Worm (Caenorhabditis elegans) whole organism, L4 larva: ENCODE data around the gene ZK1240.8.

ENCODE experiments used
- D1046.2 ChIP-seq: fragments of 200-800 bp; sonication (Bioruptor generic); IDR thresholded peaks from 2 replicates; pipeline ENCODE4 v1.3.6; 2022; ENCODE audit warnings: missing genetic modification characterization, missing compliant biosample characterization
- F10B5.3 ChIP-seq: sonication (generic microtip); optimal IDR thresholded peaks from 2 replicates; lab custom pipeline; 2016; ENCODE audit warnings: mild to moderate bottlenecking, missing genetic modification characterization, missing compliant biosample characterization
- R02D3.7 ChIP-seq: fragments of 150-350 bp; sonication (generic microtip); optimal IDR thresholded peaks from 3 replicates; lab custom pipeline; 2014; ENCODE audit warnings: missing biosample characterization, missing genetic modification characterization
- T26A8.4 ChIP-seq: fragments of 200-800 bp; sonication (Bioruptor generic); IDR thresholded peaks from 2 replicates; pipeline ENCODE4 v1.3.6; 2022; ENCODE audit warnings: missing genetic modification characterization, missing compliant biosample characterization
- Y105C5A.15 ChIP-seq: fragments of 200-800 bp; sonication (Bioruptor generic); IDR thresholded peaks from 2 replicates; pipeline ENCODE4 v1.3.6; 2022; ENCODE audit warnings: missing genetic modification characterization, missing compliant biosample characterization
- Y5F2A.4 ChIP-seq: fragments of 200-800 bp; sonication (Bioruptor generic); optimal IDR thresholded peaks from 2 replicates; lab custom pipeline; 2018; ENCODE audit warnings: mild to moderate bottlenecking, missing genetic modification characterization, missing compliant biosample characterization
- Y75B8A.6 ChIP-seq: fragments of 200-800 bp; sonication (Bioruptor generic); IDR thresholded peaks from 2 replicates; pipeline ENCODE4 v1.3.6; 2022; ENCODE audit warnings: missing genetic modification reagents, missing genetic modification characterization, missing compliant biosample characterization
- ZK546.5 ChIP-seq, 2 experiments: sonication (generic microtip); optimal IDR thresholded peaks; 2 replicates each; lab custom pipeline; 2017; ENCODE audit warnings: missing biosample characterization in 2 of 2, missing genetic modification characterization in 2 of 2
- aha-1 ChIP-seq: fragments of 150-350 bp; peaks from one replicate; lab custom pipeline; 2014; ENCODE audit warnings: missing biosample characterization, missing genetic modification characterization
- ama-1 ChIP-seq: fragments of 150-350 bp; optimal IDR thresholded peaks from 2 replicates; lab custom pipeline; 2014; ENCODE audit warnings: inconsistent platforms, mixed read lengths
- ceh-28 ChIP-seq: fragments of 150-350 bp; optimal IDR thresholded peaks from 2 replicates; lab custom pipeline; 2014; ENCODE audit warnings: missing biosample characterization, missing genetic modification reagents, missing genetic modification characterization
- cey-2 ChIP-seq: sonication (generic microtip); optimal IDR thresholded peaks from 3 replicates; lab custom pipeline; 2017; ENCODE audit warnings: missing genetic modification characterization, mild to moderate bottlenecking, missing compliant biosample characterization, antibody characterized with exemption, borderline replicate concordance; ENCODE audit not compliant: insufficient read depth
- dmd-6 ChIP-seq: fragments of 200-800 bp; sonication (Bioruptor generic); IDR thresholded peaks from 2 replicates; pipeline ENCODE4 v1.3.6; 2022; ENCODE audit warnings: missing genetic modification reagents, missing genetic modification characterization, missing compliant biosample characterization
- dve-1 ChIP-seq: sonication (generic microtip); optimal IDR thresholded peaks from 2 replicates; lab custom pipeline; 2017; ENCODE audit warnings: antibody characterized with exemption, mild to moderate bottlenecking, missing genetic modification characterization, missing compliant biosample characterization; ENCODE audit not compliant: insufficient read depth
- egl-27 ChIP-seq: sonication (generic microtip); optimal IDR thresholded peaks from 3 replicates; lab custom pipeline; 2017; ENCODE audit warnings: missing biosample characterization, missing genetic modification reagents, missing genetic modification characterization
- egl-43 ChIP-seq: fragments of 200-800 bp; sonication (Bioruptor generic); IDR thresholded peaks from 2 replicates; pipeline ENCODE4 v1.3.6; 2022; ENCODE audit warnings: missing genetic modification reagents, missing genetic modification characterization, missing compliant biosample characterization
- fos-1 ChIP-seq: fragments of 150-350 bp; optimal IDR thresholded peaks from 2 replicates; lab custom pipeline; 2014; ENCODE audit warnings: missing biosample characterization, missing genetic modification characterization
- gei-8 ChIP-seq: fragments of 200-800 bp; sonication (Bioruptor generic); optimal IDR thresholded peaks from 2 replicates; lab custom pipeline; 2018; ENCODE audit warnings: mild to moderate bottlenecking, missing genetic modification characterization, missing compliant biosample characterization
- hlh-30 ChIP-seq: sonication (generic microtip); optimal IDR thresholded peaks from 2 replicates; lab custom pipeline; 2017; ENCODE audit warnings: antibody characterized with exemption, mild to moderate bottlenecking, missing genetic modification characterization, missing compliant biosample characterization; ENCODE audit not compliant: insufficient read depth
- hmg-1.1 ChIP-seq: fragments of 200-800 bp; sonication (Bioruptor generic); IDR thresholded peaks from 2 replicates; pipeline ENCODE4 v1.3.6; 2022; ENCODE audit warnings: missing genetic modification reagents, missing genetic modification characterization, missing compliant biosample characterization
- jun-1 ChIP-seq: fragments of 150-350 bp; optimal IDR thresholded peaks from 2 replicates; lab custom pipeline; 2014; ENCODE audit warnings: missing biosample characterization, missing genetic modification reagents, missing genetic modification characterization
- lin-1 ChIP-seq: fragments of 200-800 bp; sonication (Bioruptor generic); IDR thresholded peaks from 2 replicates; pipeline ENCODE4 v1.3.6; 2022; ENCODE audit warnings: missing genetic modification reagents, missing genetic modification characterization, missing compliant biosample characterization
- lin-13 ChIP-seq: fragments of 150-350 bp; optimal IDR thresholded peaks from 2 replicates; lab custom pipeline; 2014; ENCODE audit warnings: missing biosample characterization, missing genetic modification reagents, missing genetic modification characterization
- lin-38 ChIP-seq: fragments of 200-800 bp; sonication (Bioruptor generic); IDR thresholded peaks from 2 replicates; pipeline ENCODE4 v1.3.6; 2022; ENCODE audit warnings: missing genetic modification reagents, missing genetic modification characterization, missing compliant biosample characterization
- lsy-2 ChIP-seq, 2 experiments: fragments of 150-350 bp in 1 of 2; sonication (generic microtip) in 1 of 2; optimal IDR thresholded peaks; 2 replicates each; lab custom pipeline; 2014 to 2017; ENCODE audit warnings: missing biosample characterization in 2 of 2, missing genetic modification characterization in 2 of 2
- madf-5 ChIP-seq, 2 experiments: fragments of 200-800 bp; sonication (Bioruptor generic); IDR thresholded peaks; 2 replicates each; pipeline ENCODE4 v1.3.6; 2022; ENCODE audit warnings: missing compliant biosample characterization in 2 of 2, missing genetic modification characterization in 2 of 2
- mxl-2 ChIP-seq: fragments of 200-800 bp; sonication (Bioruptor generic); conservative IDR thresholded peaks from 2 replicates; pipeline ENCODE4 v1.3.6; 2022; ENCODE audit warnings: missing genetic modification reagents, missing genetic modification characterization, missing compliant biosample characterization
- nhr-102 ChIP-seq: sonication (generic microtip); optimal IDR thresholded peaks from 2 replicates; lab custom pipeline; 2016; ENCODE audit warnings: mild to moderate bottlenecking, missing genetic modification characterization, moderate library complexity, missing compliant biosample characterization
- nhr-111 ChIP-seq: fragments of 200-800 bp; sonication (Bioruptor generic); optimal IDR thresholded peaks from 2 replicates; lab custom pipeline; 2018; ENCODE audit warnings: mild to moderate bottlenecking, missing genetic modification characterization, missing compliant biosample characterization
- nhr-237 ChIP-seq: sonication (generic microtip); optimal IDR thresholded peaks from 2 replicates; lab custom pipeline; 2017; ENCODE audit warnings: missing biosample characterization, missing genetic modification characterization
- nhr-42 ChIP-seq: fragments of 200-800 bp; sonication (Bioruptor generic); IDR thresholded peaks from 2 replicates; pipeline ENCODE4 v1.3.6; 2022; ENCODE audit warnings: missing genetic modification characterization, missing compliant biosample characterization
- php-3 ChIP-seq: fragments of 200-800 bp; sonication (Bioruptor generic); IDR thresholded peaks from 2 replicates; pipeline ENCODE4 v1.3.6; 2022; ENCODE audit warnings: missing genetic modification reagents, missing genetic modification characterization, missing compliant biosample characterization
- pqm-1 ChIP-seq: sonication (generic microtip); optimal IDR thresholded peaks from 2 replicates; lab custom pipeline; 2017; ENCODE audit warnings: missing biosample characterization, missing genetic modification characterization
- rbr-2 ChIP-seq: sonication (generic microtip); optimal IDR thresholded peaks from 2 replicates; lab custom pipeline; 2016; ENCODE audit warnings: missing genotype, missing genetic modification characterization, missing compliant biosample characterization
- saeg-2 ChIP-seq: fragments of 200-800 bp; sonication (Bioruptor generic); IDR thresholded peaks from 2 replicates; pipeline ENCODE4 v1.3.6; 2022; ENCODE audit warnings: missing genetic modification reagents, missing genetic modification characterization, missing compliant biosample characterization
- sdz-12 ChIP-seq: fragments of 200-800 bp; sonication (Bioruptor generic); optimal IDR thresholded peaks from 2 replicates; lab custom pipeline; 2018; ENCODE audit warnings: mild to moderate bottlenecking, missing genetic modification characterization, missing compliant biosample characterization
- set-16 ChIP-seq: fragments of 200-800 bp; sonication (Bioruptor generic); IDR thresholded peaks from 2 replicates; pipeline ENCODE4 v1.3.6; 2022; ENCODE audit warnings: missing genetic modification reagents, missing genetic modification characterization, missing compliant biosample characterization
- skn-1 ChIP-seq: fragments of 150-350 bp; optimal IDR thresholded peaks from 2 replicates; lab custom pipeline; 2014; ENCODE audit warnings: missing biosample characterization, missing genetic modification characterization
- snpc-1.2 ChIP-seq: fragments of 200-800 bp; sonication (Bioruptor generic); IDR thresholded peaks from 2 replicates; pipeline ENCODE4 v1.3.6; 2022; ENCODE audit warnings: missing genetic modification reagents, missing genetic modification characterization, missing compliant biosample characterization
- spr-3 ChIP-seq: fragments of 200-800 bp; sonication (Bioruptor generic); optimal IDR thresholded peaks from 2 replicates; lab custom pipeline; 2018; ENCODE audit warnings: mild to moderate bottlenecking, missing genetic modification characterization, missing compliant biosample characterization
- tra-1 ChIP-seq: fragments of 200-800 bp; sonication (Bioruptor generic); IDR thresholded peaks from 2 replicates; pipeline ENCODE4 v1.3.6; 2022; ENCODE audit warnings: missing genetic modification reagents, missing genetic modification characterization, missing compliant biosample characterization
- unc-130 ChIP-seq: sonication (generic microtip); optimal IDR thresholded peaks from 2 replicates; lab custom pipeline; 2016; ENCODE audit warnings: missing genetic modification reagents, missing genetic modification characterization, missing compliant biosample characterization
- zag-1 ChIP-seq: fragments of 150-350 bp; optimal IDR thresholded peaks from 2 replicates; lab custom pipeline; 2014; ENCODE audit warnings: missing biosample characterization, missing genetic modification characterization
- zip-11 ChIP-seq: fragments of 200-800 bp; sonication (Bioruptor generic); IDR thresholded peaks from 2 replicates; pipeline ENCODE4 v1.3.6; 2022; ENCODE audit warnings: missing genetic modification characterization, missing compliant biosample characterization

The ZK1240.8 gene

ce11 chrII:2317883-2318357 lies 10.9 kb downstream of the ZK1240.8 start, which contains the start of the genes ZK1240.5 and ZK1240.9 (continued):
- TF ChIP-seq Y5F2A.4 (no peak), egl-27 (no peak)

- TF ChIP-seq T26A8.4 (GFP tag; lab: Robert Waterston, UW) (no peak), ZK546.5 (tag; optimal IDR thresholded peaks at IDR 0.05; lab: Kevin White, UChicago) (no peak), egl-43 (no peak), nhr-237 (tag; lab: Kevin White, UChicago) (no peak), nhr-102 (no peak), aha-1 (tag; lab: Kevin White, UChicago) (no peak), cey-2 (tag; lab: Kevin White, UChicago) (no peak), F10B5.3 (tag; lab: Kevin White, UChicago) (no peak), gei-8 (no peak), set-16 (GFP tag; lab: Robert Waterston, UW) (no peak), hlh-30 (no peak), nhr-42 (GFP tag; lab: Robert Waterston, UW) (no peak), hmg-1.1 (GFP tag; lab: Robert Waterston, UW) (no peak), fos-1 (tag; lab: Kevin White, UChicago) (no peak), mxl-2 (GFP tag; lab: Robert Waterston, UW) (no peak)
These were observed 16.1 kb downstream of the ZK1240.8 start, which contains the start of the genes trim-21 and B0281.1 for ce11 chrII:2312747-2313146. TSS of gene trim-21 (minus strand) at chrII:2312847. TSS of gene B0281.1 (plus strand) at chrII:2313067.

- no peak for TF ChIP-seq ceh-28 (tag; lab: Kevin White, UChicago)
- TF ChIP-seq cey-2 (tag; lab: Kevin White, UChicago) = no peak
- no peak for TF ChIP-seq unc-130 (GFP tag; lab: Kevin White, UChicago)
- TF ChIP-seq ZK546.5 (tag; optimal IDR thresholded peaks at IDR 0.05; lab: Kevin White, UChicago) = no peak
- TF ChIP-seq dve-1 (tag; lab: Kevin White, UChicago) = no peak
- no peak for TF ChIP-seq saeg-2 (GFP tag; lab: Robert Waterston, UW)
- no peak for TF ChIP-seq T26A8.4 (GFP tag; lab: Robert Waterston, UW)
- TF ChIP-seq fos-1 (tag; lab: Kevin White, UChicago) = no peak
- TF ChIP-seq sdz-12 (GFP tag; lab: Kevin White, UChicago) = no peak
- TF ChIP-seq skn-1 = no peak
- no peak for TF ChIP-seq D1046.2 (GFP tag; lab: Robert Waterston, UW)
- no peak for TF ChIP-seq jun-1
- TF ChIP-seq Y75B8A.6 = no peak
- TF ChIP-seq lin-13 (GFP tag; lab: Kevin White, UChicago) = no peak
- TF ChIP-seq lsy-2 (tag; optimal IDR thresholded peaks at IDR 0.05; lab: Kevin White, UChicago) = no peak
- no peak for TF ChIP-seq gei-8
- TF ChIP-seq aha-1 (tag; lab: Kevin White, UChicago) = no peak
- TF ChIP-seq egl-43 = no peak
These were observed 22.1 kb downstream of the ZK1240.8 start, which contains the start of gene B0281.3 for ce11 chrII:2306741-2307140. TSS of gene B0281.3 (plus strand) at chrII:2307041.

- TF ChIP-seq nhr-42 (GFP tag; lab: Robert Waterston, UW) (no peak), dmd-6 (GFP tag; lab: Robert Waterston, UW) (peak; percentile 10; the same call in 1 of the 2 replicates), hlh-30 (no peak), zip-11 (GFP tag; lab: Robert Waterston, UW) (no peak), madf-5 (GFP tag; IDR thresholded peaks at IDR 0.05; lab: Robert Waterston, UW) (no peak), egl-27 (no peak), R02D3.7 (no peak), tra-1 (GFP tag; lab: Robert Waterston, UW) (no peak), ceh-28 (tag; lab: Kevin White, UChicago) (no peak), php-3 (GFP tag; lab: Robert Waterston, UW) (no peak), snpc-1.2 (no peak), lin-1 (peak; percentile 26; the same call in 1 of the 2 replicates), zag-1 (tag; lab: Kevin White, UChicago) (no peak), F10B5.3 (tag; lab: Kevin White, UChicago) (no peak), spr-3 (GFP tag; lab: Kevin White, UChicago) (no peak), ama-1 (lab: Kevin White, UChicago) (no peak), pqm-1 (tag; lab: Kevin White, UChicago) (peak; percentile 93), nhr-111 (GFP tag; lab: Kevin White, UChicago) (no peak), lsy-2 (tag; optimal IDR thresholded peaks at IDR 0.05; lab: Kevin White, UChicago) (no peak), lin-38 (no peak), rbr-2 (tag; lab: Kevin White, UChicago) (no peak), Y105C5A.15 (GFP tag; lab: Robert Waterston, UW) (no peak), unc-130 (GFP tag; lab: Kevin White, UChicago) (no peak), T26A8.4 (GFP tag; lab: Robert Waterston, UW) (no peak)
These were observed 23.4 kb downstream of the ZK1240.8 start for ce11 chrII:2305507-2305906.
